Fruit fly (Drosophila melanogaster) whole organism, embryonic: ENCODE measurements around the gene IntS4.
A peak's percentile ranks its signal among the peaks of the same experiment; 100 is the strongest.

ENCODE experiments used
- Bgb ChIP-seq: fragments of 200-800 bp; sonication (Bioruptor generic); IDR thresholded peaks from 2 replicates; pipeline ENCODE4 v1.3.6; 2022; ENCODE audit warnings: missing biosample characterization, missing genetic modification characterization; ENCODE audit not compliant: partially characterized antibody
- Bteb2 ChIP-seq: fragments of 200-800 bp; sonication (Bioruptor generic); optimal IDR thresholded peaks from 2 replicates; lab custom pipeline; 2016; ENCODE audit warnings: missing biosample characterization, missing genetic modification characterization
- CG11695 ChIP-seq: fragments of 200-800 bp; sonication (Bioruptor generic); IDR thresholded peaks from 3 replicates; pipeline ENCODE4 v1.3.6; 2022; ENCODE audit warnings: missing biosample characterization, missing genetic modification characterization
- CG12104 ChIP-seq: fragments of 200-800 bp; sonication (Bioruptor generic); optimal IDR thresholded peaks from 3 replicates; lab custom pipeline; 2016; ENCODE audit warnings: missing biosample characterization, missing genetic modification characterization
- CG12236 ChIP-seq: fragments of 200-800 bp; sonication (Bioruptor generic); optimal IDR thresholded peaks from 2 replicates; lab custom pipeline; 2016; ENCODE audit warnings: missing biosample characterization, missing genetic modification characterization
- CG13894 ChIP-seq: fragments of 200-800 bp; sonication (Bioruptor generic); optimal IDR thresholded peaks from 3 replicates; lab custom pipeline; 2018; ENCODE audit warnings: missing biosample characterization, mild to moderate bottlenecking, missing genetic modification characterization, moderate library complexity
- CG14710 ChIP-seq: fragments of 200-800 bp; sonication (Bioruptor generic); optimal IDR thresholded peaks from 3 replicates; lab custom pipeline; 2019; ENCODE audit warnings: missing biosample characterization, mild to moderate bottlenecking, missing genetic modification characterization, moderate library complexity
- CG15011 ChIP-seq: fragments of 200-800 bp; sonication (Bioruptor generic); optimal IDR thresholded peaks from 3 replicates; lab custom pipeline; 2018; ENCODE audit warnings: missing biosample characterization, mild to moderate bottlenecking, missing genetic modification characterization
- CG1602 ChIP-seq: fragments of 200-800 bp; sonication (Bioruptor generic); optimal IDR thresholded peaks from 3 replicates; lab custom pipeline; 2016; ENCODE audit warnings: missing biosample characterization, missing genetic modification characterization
- CG2712 ChIP-seq: fragments of 200-800 bp; optimal IDR thresholded peaks from 3 replicates; lab custom pipeline; 2019; ENCODE audit warnings: missing biosample characterization, mild to moderate bottlenecking, missing genetic modification characterization, moderate library complexity
- CG3065 ChIP-seq: fragments of 200-800 bp; sonication (Bioruptor generic); optimal IDR thresholded peaks from 2 replicates; lab custom pipeline; 2016; ENCODE audit warnings: missing biosample characterization, missing genetic modification characterization
- CG31365 ChIP-seq: fragments of 200-800 bp; sonication (Bioruptor generic); optimal IDR thresholded peaks from 2 replicates; lab custom pipeline; 2018; ENCODE audit warnings: missing biosample characterization, mild to moderate bottlenecking, missing genetic modification characterization
- CG32772 ChIP-seq: fragments of 200-800 bp; sonication (Bioruptor generic); IDR thresholded peaks from 2 replicates; pipeline ENCODE4 v1.3.6; 2022; ENCODE audit warnings: missing biosample characterization, missing genetic modification characterization
- CG6654 ChIP-seq: fragments of 200-800 bp; sonication (Bioruptor generic); optimal IDR thresholded peaks from 2 replicates; lab custom pipeline; 2017; ENCODE audit warnings: missing biosample characterization, mild to moderate bottlenecking, missing genetic modification characterization
- CG7271 ChIP-seq: fragments of 200-800 bp; sonication (Bioruptor generic); optimal IDR thresholded peaks from 2 replicates; lab custom pipeline; 2018; ENCODE audit warnings: missing biosample characterization, mild to moderate bottlenecking, missing genetic modification characterization, moderate library complexity
- CG7987 ChIP-seq: fragments of 200-800 bp; sonication (Bioruptor generic); optimal IDR thresholded peaks from 2 replicates; lab custom pipeline; 2018; ENCODE audit warnings: missing biosample characterization, mild to moderate bottlenecking, missing genetic modification characterization, moderate library complexity
- CG9609 ChIP-seq: fragments of 200-800 bp; sonication (Bioruptor generic); optimal IDR thresholded peaks from 3 replicates; lab custom pipeline; 2016; ENCODE audit warnings: missing biosample characterization, missing genetic modification characterization
- ERR ChIP-seq: fragments of 200-800 bp; sonication (Bioruptor generic); optimal IDR thresholded peaks from 2 replicates; lab custom pipeline; 2016; ENCODE audit warnings: missing biosample characterization, missing genetic modification characterization
- Elba2 ChIP-seq: fragments of 200-800 bp; sonication (Bioruptor generic); optimal IDR thresholded peaks from 3 replicates; lab custom pipeline; 2016; ENCODE audit warnings: missing biosample characterization, missing genetic modification characterization
- Fer2 ChIP-seq: fragments of 200-800 bp; sonication (Bioruptor generic); optimal IDR thresholded peaks from 2 replicates; lab custom pipeline; 2018; ENCODE audit warnings: missing biosample characterization, mild to moderate bottlenecking, missing genetic modification characterization, moderate library complexity
- H15 ChIP-seq: fragments of 200-800 bp; sonication (Bioruptor generic); IDR thresholded peaks from 3 replicates; pipeline ENCODE4 v1.3.6; 2022; ENCODE audit warnings: missing biosample characterization, missing genetic modification characterization
- HLH3B ChIP-seq: fragments of 200-800 bp; sonication (Bioruptor generic); IDR thresholded peaks from 2 replicates; pipeline ENCODE4 v1.3.6; 2022; ENCODE audit warnings: missing biosample characterization, missing genetic modification characterization
- Hr51 ChIP-seq, 2 experiments: fragments of 200-800 bp; sonication (Bioruptor generic); optimal IDR thresholded peaks; 2 replicates in 1 of 2; 3 replicates in 1 of 2; lab custom pipeline; 2016 to 2018; ENCODE audit warnings: missing biosample characterization in 2 of 2, missing genetic modification characterization in 2 of 2, mild to moderate bottlenecking in 1 of 2, moderate library complexity in 1 of 2
- Max ChIP-seq: fragments of 200-800 bp; sonication (Bioruptor generic); optimal IDR thresholded peaks from 2 replicates; lab custom pipeline; 2016; ENCODE audit warnings: missing biosample characterization, mild to moderate bottlenecking, missing genetic modification characterization
- Mes4 ChIP-seq: fragments of 200-800 bp; sonication (Bioruptor generic); optimal IDR thresholded peaks from 2 replicates; lab custom pipeline; 2016; ENCODE audit warnings: missing biosample characterization, missing genetic modification characterization
- Nf-YA ChIP-seq: fragments of 200-800 bp; sonication (Bioruptor generic); IDR thresholded peaks from 2 replicates; pipeline ENCODE4 v1.3.6; 2022; ENCODE audit warnings: missing biosample characterization, missing genetic modification characterization
- Rx ChIP-seq: fragments of 200-800 bp; sonication (Bioruptor generic); IDR thresholded peaks from 2 replicates; pipeline ENCODE4 v1.3.6; 2022; ENCODE audit warnings: missing biosample characterization, missing genetic modification characterization
- Sox100B ChIP-seq: fragments of 200-800 bp; sonication (Bioruptor generic); optimal IDR thresholded peaks from 3 replicates; lab custom pipeline; 2018; ENCODE audit warnings: missing biosample characterization, mild to moderate bottlenecking, missing genetic modification characterization
- Stat92E ChIP-seq, 3 experiments: fragments of >200 bp in 2 of 3; fragments of 200-800 bp in 1 of 3; sonication (Bioruptor generic) in 1 of 3; optimal IDR thresholded peaks; 2 replicates each; lab custom pipeline; 2017 to 2019; ENCODE audit warnings: missing biosample characterization in 3 of 3, missing genetic modification characterization in 3 of 3, mild to moderate bottlenecking in 1 of 3, moderate library complexity in 1 of 3
- aop ChIP-seq: fragments of 200-800 bp; sonication (Bioruptor generic); IDR thresholded peaks from 2 replicates; pipeline ENCODE4 v1.3.6; 2022; ENCODE audit warnings: missing biosample characterization, missing genetic modification characterization
- chn ChIP-seq: fragments of 200-800 bp; sonication (Bioruptor generic); optimal IDR thresholded peaks from 2 replicates; lab custom pipeline; 2016; ENCODE audit warnings: missing biosample characterization, missing genetic modification characterization
- danr ChIP-seq: fragments of 200-800 bp; sonication (Bioruptor generic); IDR thresholded peaks from 2 replicates; pipeline ENCODE4 v1.3.6; 2022; ENCODE audit warnings: missing biosample characterization, missing genetic modification characterization
- eve ChIP-seq, 2 experiments: fragments of >200 bp; optimal IDR thresholded peaks; 2 replicates each; lab custom pipeline; 2017; ENCODE audit warnings: missing biosample characterization in 2 of 2, missing genetic modification characterization in 2 of 2
- fd96Cb ChIP-seq: fragments of 200-800 bp; sonication (Bioruptor generic); optimal IDR thresholded peaks from 2 replicates; lab custom pipeline; 2018; ENCODE audit warnings: missing biosample characterization, mild to moderate bottlenecking, missing genetic modification characterization, moderate library complexity
- gcm ChIP-seq: fragments of 200-800 bp; sonication (Bioruptor generic); optimal IDR thresholded peaks from 2 replicates; lab custom pipeline; 2019; ENCODE audit warnings: missing biosample characterization, mild to moderate bottlenecking, missing genetic modification characterization, moderate library complexity
- ham ChIP-seq: fragments of 200-800 bp; sonication (Bioruptor generic); IDR thresholded peaks from 2 replicates; pipeline ENCODE4 v1.3.6; 2022; ENCODE audit warnings: missing biosample characterization, missing genetic modification characterization
- hbn ChIP-seq: fragments of 200-800 bp; sonication (Bioruptor generic); IDR thresholded peaks from 2 replicates; pipeline ENCODE4 v1.3.6; 2022; ENCODE audit warnings: missing biosample characterization, missing genetic modification characterization; ENCODE audit not compliant: partially characterized antibody
- ind ChIP-seq: fragments of 200-800 bp; sonication (Bioruptor generic); optimal IDR thresholded peaks from 3 replicates; lab custom pipeline; 2016; ENCODE audit warnings: missing biosample characterization, missing genetic modification characterization
- lbe ChIP-seq: fragments of 200-800 bp; sonication (Bioruptor generic); optimal IDR thresholded peaks from 2 replicates; lab custom pipeline; 2016; ENCODE audit warnings: missing biosample characterization, mild to moderate bottlenecking, missing genetic modification characterization
- lov ChIP-seq, 2 experiments: fragments of 200-800 bp in 1 of 2; fragments of >200 bp in 1 of 2; sonication (Bioruptor generic) in 1 of 2; IDR thresholded peaks in 1 of 2; optimal IDR thresholded peaks in 1 of 2; 2 replicates in 1 of 2; 3 replicates in 1 of 2; pipeline versions ENCODE4 v1.3.6 to Lab custom; 2017 to 2022; ENCODE audit warnings: missing biosample characterization in 1 of 2, missing genetic modification characterization in 1 of 2
- nerfin-2 ChIP-seq: fragments of 200-800 bp; sonication (Bioruptor generic); IDR thresholded peaks from 2 replicates; pipeline ENCODE4 v1.3.6; 2022; ENCODE audit warnings: missing biosample characterization, missing genetic modification characterization; ENCODE audit not compliant: partially characterized antibody
- oc ChIP-seq: fragments of 200-800 bp; sonication (Bioruptor generic); optimal IDR thresholded peaks from 2 replicates; lab custom pipeline; 2018; ENCODE audit warnings: missing biosample characterization, mild to moderate bottlenecking, missing genetic modification characterization, moderate library complexity
- pho ChIP-seq: fragments of 200-800 bp; sonication (Bioruptor generic); optimal IDR thresholded peaks from 2 replicates; lab custom pipeline; 2016; ENCODE audit warnings: missing biosample characterization, missing genetic modification characterization
- pita ChIP-seq: fragments of 200-800 bp; sonication (Bioruptor generic); optimal IDR thresholded peaks from 2 replicates; lab custom pipeline; 2017; ENCODE audit warnings: missing biosample characterization, mild to moderate bottlenecking, missing genetic modification characterization
- pzg ChIP-seq: fragments of 200-800 bp; sonication (Bioruptor generic); optimal IDR thresholded peaks from 3 replicates; lab custom pipeline; 2018; ENCODE audit warnings: missing biosample characterization, mild to moderate bottlenecking, missing genetic modification characterization, moderate library complexity
- sima ChIP-seq: fragments of 200-800 bp; sonication (Bioruptor generic); optimal IDR thresholded peaks from 2 replicates; lab custom pipeline; 2016; ENCODE audit warnings: missing biosample characterization, missing genetic modification characterization
- stc ChIP-seq: fragments of 200-800 bp; sonication (Bioruptor generic); IDR thresholded peaks from 2 replicates; pipeline ENCODE4 v1.3.6; 2022; ENCODE audit warnings: missing biosample characterization, missing genetic modification characterization
- trh ChIP-seq: fragments of 200-800 bp; sonication (Bioruptor generic); optimal IDR thresholded peaks from 2 replicates; lab custom pipeline; 2016; ENCODE audit warnings: missing biosample characterization, missing genetic modification characterization
- usp ChIP-seq: fragments of >200 bp; optimal IDR thresholded peaks from 2 replicates; lab custom pipeline; 2017; ENCODE audit warnings: missing biosample characterization, missing genetic modification characterization
- vvl ChIP-seq: fragments of 200-800 bp; sonication (Bioruptor generic); IDR thresholded peaks from 2 replicates; pipeline ENCODE4 v1.3.6; 2022; ENCODE audit warnings: missing biosample characterization, missing genetic modification characterization

The IntS4 gene

DNA sequence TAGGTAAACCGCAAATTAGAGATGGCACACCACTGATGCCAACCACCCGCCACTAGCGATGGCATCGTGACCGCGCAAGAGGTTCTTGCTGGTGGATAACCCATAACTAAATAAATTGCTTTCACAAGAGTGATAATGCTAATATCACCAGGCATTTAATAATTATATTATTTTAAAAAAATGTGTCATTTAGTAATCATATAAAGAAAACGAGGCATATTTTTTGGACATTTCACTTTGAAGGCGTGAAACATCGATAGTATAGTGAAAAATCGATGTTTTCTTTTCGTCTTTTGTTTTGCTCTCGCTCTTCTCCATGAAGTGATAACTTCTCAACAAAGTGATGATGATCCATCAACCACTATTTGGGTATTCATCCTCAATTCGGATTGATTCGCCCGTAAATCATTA, at the start of gene IntS4 (continued):
- peak; percentile 83; the same call in 1 of the 2 replicates for TF ChIP-seq nerfin-2
- peak; percentile 49 for TF ChIP-seq chn (GFP tag; lab: Kevin White, UChicago)
- peak; percentile 26 for TF ChIP-seq CG7271 (tag; lab: Kevin White, UChicago)
- TF ChIP-seq danr (GFP tag; lab: Robert Waterston, UW) = 0 out of 2 replicates have a peak, but pooled peaks have one; percentile 13
- TF ChIP-seq Mes4 = no peak
- peak; percentile 90 for TF ChIP-seq Bgb
- peak; percentile 75 for TF ChIP-seq Max (GFP tag; lab: Kevin White, UChicago)
- TF ChIP-seq CG11695 (GFP tag; lab: Robert Waterston, UW) = 0 out of 3 replicates have a peak, but pooled peaks have one; percentile 49
- TF ChIP-seq CG6654 = no peak
- TF ChIP-seq usp (GFP tag; lab: Kevin White, UChicago) = no peak
- peak; percentile 34 for TF ChIP-seq fd96Cb (tag; lab: Kevin White, UChicago)
- no peak for TF ChIP-seq Elba2 (GFP tag; lab: Kevin White, UChicago)
- peak; percentile 29 for TF ChIP-seq gcm (GFP tag; lab: Kevin White, UChicago)
- TF ChIP-seq vvl = 0 out of 2 replicates have a peak, but pooled peaks have one; percentile 50
- TF ChIP-seq CG12104 = peak; percentile 26
- TF ChIP-seq pzg = peak; percentile 59
- TF ChIP-seq hbn = peak; percentile 96
- no peak for TF ChIP-seq eve (GFP tag; optimal IDR thresholded peaks at IDR 0.05; lab: Kevin White, UChicago)
- no peak for TF ChIP-seq stc (GFP tag; lab: Robert Waterston, UW)
- peak; percentile 71 for TF ChIP-seq CG2712 (tag; lab: Kevin White, UChicago)
- TF ChIP-seq CG15011 (GFP tag; lab: Kevin White, UChicago) = peak; percentile 24
- TF ChIP-seq aop (GFP tag; lab: Robert Waterston, UW) = no peak
- TF ChIP-seq Rx = no peak
- TF ChIP-seq CG13894 (tag; lab: Kevin White, UChicago) = no peak
- peak; percentile 75 for TF ChIP-seq lbe (GFP tag; lab: Kevin White, UChicago)
- no peak for TF ChIP-seq CG3065 (GFP tag; lab: Kevin White, UChicago)
- 0 out of 2 replicates have a peak, but pooled peaks have one; percentile 40 for TF ChIP-seq CG32772 (GFP tag; lab: Robert Waterston, UW)
- peak; percentile 2 for TF ChIP-seq CG9609 (GFP tag; lab: Kevin White, UChicago)
- TF ChIP-seq ind (GFP tag; lab: Kevin White, UChicago) = peak; percentile 76
- no peak for TF ChIP-seq lov (optimal IDR thresholded peaks at IDR 0.05; lab: Kevin White, UChicago)
- no peak for TF ChIP-seq lov (GFP tag; IDR thresholded peaks at IDR 0.05; lab: Robert Waterston, UW)
- TF ChIP-seq CG1602 = peak; percentile 46
- no peak for TF ChIP-seq Nf-YA (GFP tag; lab: Robert Waterston, UW)
- no peak for TF ChIP-seq ERR (GFP tag; lab: Kevin White, UChicago)
- TF ChIP-seq Hr51 (GFP tag; optimal IDR thresholded peaks at IDR 0.05; lab: Kevin White, UChicago) = peak in 1 of 2 experiments; percentile 57
- peak; percentile 58 for TF ChIP-seq Fer2
- peak; percentile 42 for TF ChIP-seq Sox100B
- TF ChIP-seq Bteb2 (GFP tag; lab: Kevin White, UChicago) = no peak
- TF ChIP-seq CG12236 (GFP tag; lab: Kevin White, UChicago) = no peak
- no peak for TF ChIP-seq sima
- TF ChIP-seq H15 (GFP tag; lab: Robert Waterston, UW) = no peak
- TF ChIP-seq HLH3B (GFP tag; lab: Robert Waterston, UW) = peak; percentile 41; the same call in 1 of the 2 replicates
- TF ChIP-seq CG31365 (tag; lab: Kevin White, UChicago) = no peak
- TF ChIP-seq pho = peak; percentile 14
- TF ChIP-seq ham = no peak
- no peak for TF ChIP-seq CG7987 (GFP tag; lab: Kevin White, UChicago)
- TF ChIP-seq Stat92E (GFP tag; optimal IDR thresholded peaks at IDR 0.05; lab: Kevin White, UChicago) = peak in 1 of 3 experiments; percentile 39
- no peak for TF ChIP-seq oc (tag; lab: Kevin White, UChicago)
- no peak for TF ChIP-seq pita (GFP tag; lab: Kevin White, UChicago)
- TF ChIP-seq CG14710 (tag; lab: Kevin White, UChicago) = peak; percentile 74
- no peak for TF ChIP-seq trh (GFP tag; lab: Kevin White, UChicago)
